Fruit fly (Drosophila melanogaster) S2 (cell line): ENCODE data around the gene Coq2.

Source experiments
- CG8478 ChIP-seq: fragments of >200 bp; optimal IDR thresholded peaks from 2 replicates; lab custom pipeline; 2018
- CTCF ChIP-seq, 2 experiments: fragments of >200 bp; optimal IDR thresholded peaks; 2 replicates each; lab custom pipeline; 2018

DNA sequence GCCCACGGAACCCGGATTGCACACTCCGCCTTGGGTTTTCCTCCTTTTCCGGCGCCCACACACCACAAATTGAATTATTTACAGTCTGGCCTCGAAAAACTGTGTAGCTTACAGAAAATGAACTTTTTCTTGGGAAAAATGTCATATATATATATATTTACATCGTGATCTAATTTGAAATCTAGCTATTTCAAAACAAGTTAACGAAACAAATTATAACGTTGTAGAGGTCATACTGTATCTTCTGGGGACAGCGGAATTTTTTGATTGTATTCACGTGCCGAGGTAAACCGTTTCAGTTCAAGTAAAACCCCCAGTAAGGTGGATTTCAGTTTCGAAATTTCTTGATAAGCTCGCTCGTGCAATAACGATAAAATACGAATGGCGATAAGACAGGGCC lies 38.1 kb upstream of the Coq2 start:
- no peak for TF ChIP-seq CG8478 (lab: Kevin White, UChicago)
- no peak for TF ChIP-seq CTCF (optimal IDR thresholded peaks at IDR 0.05; lab: Kevin White, UChicago)
